Worm (Caenorhabditis elegans) whole organism, L3 larva: ENCODE measurements around the gene fut-4.

Source experiments
- ama-1 ChIP-seq: fragments of 150-350 bp; optimal IDR thresholded peaks from 2 replicates; lab custom pipeline; 2018
- ceh-16 ChIP-seq: sonication (generic microtip); optimal IDR thresholded peaks from 2 replicates; lab custom pipeline; 2017; ENCODE audit warnings: missing biosample characterization, missing genetic modification characterization
- ceh-28 ChIP-seq: fragments of 150-350 bp; optimal IDR thresholded peaks from 2 replicates; lab custom pipeline; 2014; ENCODE audit warnings: missing biosample characterization, missing genetic modification reagents, missing genetic modification characterization
- ceh-82 ChIP-seq: fragments of 150-350 bp; optimal IDR thresholded peaks from 2 replicates; lab custom pipeline; 2014; ENCODE audit warnings: missing biosample characterization, missing genetic modification characterization
- ceh-9 ChIP-seq: sonication (generic microtip); optimal IDR thresholded peaks from 2 replicates; lab custom pipeline; 2018; ENCODE audit warnings: missing biosample characterization, missing genetic modification characterization
- egl-5 ChIP-seq: fragments of 150-350 bp; optimal IDR thresholded peaks from 2 replicates; lab custom pipeline; 2017; ENCODE audit warnings: missing biosample characterization, missing genetic modification reagents, missing genetic modification characterization, inconsistent platforms
- elt-1 ChIP-seq: fragments of 150-350 bp; optimal IDR thresholded peaks from 2 replicates; lab custom pipeline; 2014; ENCODE audit warnings: missing biosample characterization, missing genetic modification characterization
- elt-2 ChIP-seq: sonication (generic microtip); optimal IDR thresholded peaks from 2 replicates; lab custom pipeline; 2016; ENCODE audit warnings: missing genetic modification reagents, mild to moderate bottlenecking, missing genetic modification characterization, missing compliant biosample characterization
- elt-3 ChIP-seq, 3 experiments: fragments of 150-350 bp in 1 of 3; sonication (generic microtip) in 2 of 3; optimal IDR thresholded peaks; 2 replicates in 2 of 3; 4 replicates in 1 of 3; lab custom pipeline; 2014 to 2017; ENCODE audit warnings: missing biosample characterization in 3 of 3, missing genetic modification characterization in 3 of 3
- fkh-10 ChIP-seq: sonication (generic microtip); optimal IDR thresholded peaks from 2 replicates; lab custom pipeline; 2017; ENCODE audit warnings: missing biosample characterization, missing genetic modification reagents, missing genetic modification characterization
- fos-1 ChIP-seq: fragments of 150-350 bp; optimal IDR thresholded peaks from 2 replicates; lab custom pipeline; 2014; ENCODE audit warnings: missing biosample characterization, missing genetic modification characterization
- hmg-11 ChIP-seq: sonication (generic microtip); optimal IDR thresholded peaks from 2 replicates; lab custom pipeline; 2016; ENCODE audit warnings: missing genetic modification characterization, missing compliant biosample characterization
- jun-1 ChIP-seq: fragments of 150-350 bp; optimal IDR thresholded peaks from 2 replicates; lab custom pipeline; 2014; ENCODE audit warnings: missing biosample characterization, missing genetic modification reagents, missing genetic modification characterization
- nfya-1 ChIP-seq: sonication (generic microtip); optimal IDR thresholded peaks from 2 replicates; lab custom pipeline; 2017; ENCODE audit warnings: missing genetic modification characterization, mild to moderate bottlenecking, missing compliant biosample characterization, antibody characterized with exemption, moderate library complexity; ENCODE audit not compliant: insufficient read depth
- nhr-11 ChIP-seq: fragments of 150-350 bp; optimal IDR thresholded peaks from 2 replicates; lab custom pipeline; 2014; ENCODE audit warnings: missing biosample characterization, missing genetic modification characterization
- nhr-23 ChIP-seq: fragments of 150-350 bp; optimal IDR thresholded peaks from 2 replicates; lab custom pipeline; 2014; ENCODE audit warnings: missing biosample characterization, missing genetic modification reagents, missing genetic modification characterization
- nhr-237 ChIP-seq: fragments of 150-350 bp; optimal IDR thresholded peaks from 2 replicates; lab custom pipeline; 2014; ENCODE audit warnings: missing biosample characterization, missing genetic modification characterization
- nhr-25 ChIP-seq: sonication (generic microtip); optimal IDR thresholded peaks from 2 replicates; lab custom pipeline; 2017; ENCODE audit warnings: missing biosample characterization, missing genetic modification characterization
- nhr-43 ChIP-seq: sonication (generic microtip); optimal IDR thresholded peaks from 2 replicates; lab custom pipeline; 2016; ENCODE audit warnings: mild to moderate bottlenecking, missing genetic modification characterization, missing compliant biosample characterization; ENCODE audit not compliant: poor library complexity, severe bottlenecking
- nhr-76 ChIP-seq: fragments of 150-350 bp; sonication (generic microtip); optimal IDR thresholded peaks from 5 replicates; lab custom pipeline; 2014; ENCODE audit warnings: missing biosample characterization, missing genetic modification characterization
- nhr-77 ChIP-seq: fragments of 150-350 bp; optimal IDR thresholded peaks from 2 replicates; lab custom pipeline; 2014; ENCODE audit warnings: missing biosample characterization, missing genetic modification characterization
- pha-4 ChIP-seq: fragments of 150-350 bp; optimal IDR thresholded peaks from 2 replicates; lab custom pipeline; 2014; ENCODE audit warnings: missing biosample characterization, missing genetic modification reagents, missing genetic modification characterization
- pqm-1 ChIP-seq: fragments of 150-350 bp; optimal IDR thresholded peaks from 2 replicates; lab custom pipeline; 2017; ENCODE audit warnings: missing biosample characterization, missing genetic modification characterization, inconsistent platforms
- sea-2 ChIP-seq: fragments of 150-350 bp; sonication (generic microtip); optimal IDR thresholded peaks from 4 replicates; lab custom pipeline; 2014; ENCODE audit warnings: missing biosample characterization, missing genetic modification reagents, missing genetic modification characterization
- skn-1 ChIP-seq: fragments of 150-350 bp; optimal IDR thresholded peaks from 2 replicates; lab custom pipeline; 2014; ENCODE audit warnings: missing biosample characterization, missing genetic modification characterization
- snpc-4 ChIP-seq: fragments of 150-350 bp; optimal IDR thresholded peaks from 2 replicates; lab custom pipeline; 2014; ENCODE audit warnings: missing biosample characterization, missing genetic modification characterization
- tbx-2 ChIP-seq: sonication (generic microtip); optimal IDR thresholded peaks from 2 replicates; lab custom pipeline; 2016; ENCODE audit warnings: mild to moderate bottlenecking, missing genetic modification characterization, missing compliant biosample characterization
- unc-39 ChIP-seq: sonication (generic microtip); optimal IDR thresholded peaks from 4 replicates; lab custom pipeline; 2017; ENCODE audit warnings: missing biosample characterization, missing genetic modification characterization
- unc-62 ChIP-seq: fragments of 150-350 bp; sonication (generic microtip); optimal IDR thresholded peaks from 4 replicates; lab custom pipeline; 2014; ENCODE audit warnings: missing biosample characterization, missing genetic modification reagents, missing genetic modification characterization
- zag-1 ChIP-seq: fragments of 150-350 bp; optimal IDR thresholded peaks from 2 replicates; lab custom pipeline; 2014; ENCODE audit warnings: missing biosample characterization, missing genetic modification characterization
- ztf-11 ChIP-seq: fragments of 150-350 bp; optimal IDR thresholded peaks from 2 replicates; lab custom pipeline; 2014; ENCODE audit warnings: missing biosample characterization, missing genetic modification characterization

Gene fut-4

DNA sequence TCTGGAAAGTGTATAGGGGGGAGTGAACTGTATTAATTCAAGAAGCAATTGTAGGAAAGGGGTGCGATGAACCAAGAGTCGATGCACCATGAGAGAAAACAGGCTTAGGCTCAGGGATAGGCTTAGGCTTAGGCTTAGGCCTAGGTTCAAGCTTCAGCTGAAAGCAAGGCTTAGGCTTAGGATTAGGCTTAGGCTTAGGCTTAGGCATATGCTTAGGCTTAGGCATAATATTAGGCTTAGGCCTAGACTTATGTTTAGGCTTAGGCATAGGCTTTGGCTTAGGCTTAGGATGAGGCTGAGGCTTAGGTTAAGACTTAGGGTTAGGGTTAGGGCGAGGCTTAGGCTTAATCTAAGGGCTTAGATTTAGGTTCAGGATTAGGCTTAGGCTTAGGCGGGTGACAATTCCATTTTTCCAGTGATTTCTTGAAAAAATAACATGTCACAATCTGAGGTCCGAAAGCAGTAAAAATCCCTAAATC, 40.3 kb upstream of the fut-4 start:
- TF ChIP-seq zag-1 (tag; lab: Kevin White, UChicago): no peak
- TF ChIP-seq nhr-237: no peak

DNA sequence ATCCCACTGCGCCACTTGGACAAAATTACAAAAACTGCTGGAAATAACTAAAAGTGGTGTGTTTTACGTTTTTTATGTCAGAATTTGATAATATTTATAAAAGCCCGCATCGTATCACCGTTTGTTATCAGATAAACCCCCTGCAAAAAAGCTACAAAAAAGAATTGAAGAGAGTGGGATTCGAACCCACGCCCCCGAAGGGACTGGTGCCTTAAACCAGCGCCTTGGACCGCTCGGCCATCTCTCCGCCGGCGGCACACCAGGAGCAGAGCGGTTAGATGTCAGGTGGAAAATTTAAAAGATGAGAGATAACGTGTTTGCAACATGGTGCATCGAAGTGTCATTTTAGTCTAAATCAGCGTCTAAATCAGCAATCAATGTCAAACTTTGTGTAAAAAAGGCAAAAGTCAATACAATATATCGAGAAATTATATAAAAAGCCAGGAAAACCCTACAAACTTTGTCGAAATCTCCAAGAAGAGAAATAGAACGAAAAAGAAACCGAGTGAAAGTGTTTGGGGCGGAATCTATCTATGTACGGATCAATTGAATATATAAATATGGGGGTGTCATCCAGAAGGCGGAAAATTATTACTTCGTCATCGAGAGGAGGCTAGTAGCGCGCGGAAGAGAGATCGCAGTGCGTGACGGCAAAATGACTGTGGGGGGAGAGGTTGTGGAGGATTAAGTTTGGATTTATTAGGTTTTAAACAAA, 39.2 kb upstream of the fut-4 start:
- TF ChIP-seq elt-2 (tag; lab: Kevin White, UChicago) (peak; percentile 19), ceh-82 (tag; lab: Kevin White, UChicago) (no peak), ceh-28 (tag; lab: Kevin White, UChicago) (no peak), jun-1 (tag; lab: Kevin White, UChicago) (no peak), hmg-11 (tag; lab: Kevin White, UChicago) (peak; percentile 32)

DNA sequence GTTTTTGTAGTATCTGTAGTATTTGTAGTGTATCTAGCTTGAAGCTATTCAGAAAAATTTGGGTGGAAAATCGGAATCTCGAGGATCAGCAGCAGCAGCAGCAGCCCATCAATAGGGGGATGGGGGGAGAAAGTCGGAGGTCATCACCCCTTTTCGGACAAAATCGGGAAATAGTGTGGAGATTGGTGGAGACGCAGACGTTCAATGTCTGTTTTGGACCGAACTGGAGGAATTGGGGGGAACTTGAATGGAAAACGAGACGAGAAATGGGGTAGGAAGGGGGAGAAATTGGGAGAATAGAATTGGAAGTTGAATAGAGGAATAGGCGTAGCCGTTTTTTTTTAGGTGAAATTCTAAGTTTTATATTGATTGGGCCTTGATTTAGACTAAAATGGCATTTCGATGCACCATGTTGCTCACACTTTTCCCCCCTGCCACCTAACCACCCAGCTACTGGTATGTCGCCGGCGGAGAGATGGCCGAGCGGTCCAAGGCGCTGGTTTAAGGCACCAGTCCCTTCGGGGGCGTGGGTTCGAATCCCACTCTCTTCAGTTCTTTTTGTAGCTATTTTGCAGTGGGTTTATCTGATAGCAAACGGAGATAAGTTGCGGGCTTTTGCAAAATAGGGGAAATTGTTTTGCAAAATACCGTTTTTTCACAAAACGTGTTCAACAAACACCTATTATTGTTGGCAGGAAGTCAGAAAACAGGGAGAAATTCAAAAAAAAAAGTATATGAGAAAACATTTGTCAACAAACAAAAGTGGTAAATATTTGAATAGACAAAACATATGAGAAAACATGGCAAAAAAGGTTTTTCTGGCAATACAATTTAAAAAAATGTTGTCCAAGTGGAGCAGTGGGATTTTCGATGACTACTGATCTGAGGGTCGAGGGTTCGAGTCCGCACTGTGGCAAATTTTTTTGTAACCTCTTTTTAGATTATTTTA, 37.8 kb upstream of the fut-4 start:
- TF ChIP-seq pha-4 (tag; lab: Kevin White, UChicago) (peak; percentile 24), jun-1 (tag; lab: Kevin White, UChicago) (no peak), ama-1 (lab: Kevin White, UChicago) (no peak), skn-1 (tag; lab: Kevin White, UChicago) (no peak), unc-39 (tag; lab: Kevin White, UChicago) (no peak), fos-1 (tag; lab: Kevin White, UChicago) (no peak), nhr-23 (tag; lab: Kevin White, UChicago) (peak; percentile 43), unc-62 (no peak), nhr-77 (no peak), elt-3 (tag; optimal IDR thresholded peaks at IDR 0.05; lab: Kevin White, UChicago) (no peak), nhr-76 (no peak), nhr-11 (tag; lab: Kevin White, UChicago) (no peak), pqm-1 (no peak), elt-1 (tag; lab: Kevin White, UChicago) (no peak), nfya-1 (tag; lab: Kevin White, UChicago) (peak; percentile 10), hmg-11 (tag; lab: Kevin White, UChicago) (no peak), egl-5 (tag; lab: Kevin White, UChicago) (no peak), tbx-2 (tag; lab: Kevin White, UChicago) (no peak)

DNA sequence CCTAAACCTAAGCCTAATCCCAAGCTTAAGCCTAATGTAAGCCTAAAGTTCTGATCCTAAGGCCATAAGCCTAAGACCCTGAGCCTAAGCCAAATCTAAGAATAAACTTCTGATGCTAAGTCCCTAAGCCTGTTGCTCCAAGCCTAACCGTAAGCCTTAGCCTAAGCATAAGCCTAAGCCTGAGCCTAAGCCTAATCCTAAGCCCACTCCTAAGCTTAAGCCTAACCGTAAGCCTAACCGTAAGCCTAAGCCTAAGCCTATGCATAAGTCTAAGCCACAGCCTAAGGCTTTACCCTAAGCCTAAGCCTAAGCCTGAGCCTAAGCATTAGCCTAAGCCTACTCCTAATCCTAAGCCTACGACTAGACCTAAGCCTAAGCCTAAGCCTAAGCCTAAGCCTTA, 37.0 kb upstream of the fut-4 start:
- TF ChIP-seq zag-1 (tag; lab: Kevin White, UChicago) (no peak), ztf-11 (tag; lab: Kevin White, UChicago) (no peak), elt-3 (tag; optimal IDR thresholded peaks at IDR 0.05; lab: Kevin White, UChicago) (no peak)
- TF ChIP-seq, all 47 proteins: peak for 0

DNA sequence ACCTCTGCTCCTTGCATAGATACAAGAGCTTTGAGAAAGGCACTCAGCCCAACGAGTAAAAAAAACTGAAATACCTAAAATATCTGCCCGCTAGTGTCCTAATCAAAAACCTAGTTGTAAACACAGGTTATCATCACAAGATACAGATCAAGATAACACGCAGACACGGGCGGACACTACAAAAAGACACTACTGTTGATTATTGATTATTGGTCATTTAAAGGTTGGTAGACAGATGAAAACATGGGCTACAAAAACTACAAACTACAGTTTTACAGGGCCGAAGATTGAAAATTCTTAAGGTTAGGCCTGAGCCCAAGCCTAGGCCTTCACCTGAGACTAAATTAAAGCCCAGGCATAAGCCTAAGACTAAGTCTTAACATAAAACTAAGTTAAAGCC, 36.5 kb upstream of the fut-4 start:
- TF ChIP-seq elt-1 (tag; lab: Kevin White, UChicago) (no peak), snpc-4 (tag; lab: Kevin White, UChicago) (no peak), nhr-76 (no peak), fkh-10 (no peak), nhr-23 (tag; lab: Kevin White, UChicago) (no peak), ceh-16 (tag; lab: Kevin White, UChicago) (no peak), elt-3 (tag; optimal IDR thresholded peaks at IDR 0.05; lab: Kevin White, UChicago) (no peak), egl-5 (tag; lab: Kevin White, UChicago) (no peak), pqm-1 (no peak), ceh-9 (tag; lab: Kevin White, UChicago) (no peak)

DNA sequence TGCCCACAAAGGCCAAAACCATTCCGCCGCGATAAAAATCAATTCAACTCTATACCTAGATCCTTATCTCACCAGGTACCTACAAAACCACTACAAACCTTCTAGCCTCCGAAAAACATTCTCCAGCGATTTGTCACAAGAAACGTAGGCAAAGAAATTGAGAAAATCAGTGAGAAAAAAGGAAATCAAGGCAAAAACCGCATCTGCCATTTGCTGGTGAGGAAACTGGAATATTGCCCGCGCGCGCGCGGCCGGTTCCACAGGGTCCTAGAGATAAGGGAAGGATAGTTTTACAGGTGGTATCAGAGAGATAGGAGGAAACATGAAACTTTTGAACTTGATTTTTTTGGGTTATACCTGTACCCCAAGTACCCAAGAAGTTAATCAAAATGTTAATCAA, 35.2 kb upstream of the fut-4 start:
- TF ChIP-seq elt-3 (tag; optimal IDR thresholded peaks at IDR 0.05; lab: Kevin White, UChicago) (peak in 2 of 3 experiments; percentile 70 to 95), nhr-25 (tag; lab: Kevin White, UChicago) (peak; percentile 49), ceh-9 (tag; lab: Kevin White, UChicago) (no peak), elt-1 (tag; lab: Kevin White, UChicago) (peak; percentile 81), nhr-43 (peak; percentile 63), zag-1 (tag; lab: Kevin White, UChicago) (no peak), sea-2 (GFP tag; lab: Kevin White, UChicago) (no peak), ztf-11 (tag; lab: Kevin White, UChicago) (no peak)
- TF ChIP-seq, all 47 proteins: peak for 4
